Worm (Caenorhabditis elegans) whole organism, dauer: ENCODE results near the gene F56D6.23.

Experiments
- unc-62 ChIP-seq: sonication (generic microtip); optimal IDR thresholded peaks from 2 replicates; lab custom pipeline; 2017; ENCODE audit warnings: missing biosample characterization, missing genetic modification reagents, missing genetic modification characterization

F56D6.23 gene

ce11 chrIV:3956095-3956494 is 37.8 kb downstream of the F56D6.23 start, which contains the start of gene clec-73:
clec-73 (minus strand) TSS chrIV:3956195.
- TF ChIP-seq unc-62 (GFP tag; lab: Kevin White, UChicago) = no peak

- TF ChIP-seq unc-62 (GFP tag; lab: Kevin White, UChicago) = no peak
These were observed 38.4 kb downstream of the F56D6.23 start, which contains the start of gene clec-74 for ce11 chrIV:3956705-3957104. clec-74 (plus strand) TSS chrIV:3957005.

- TF ChIP-seq unc-62 (GFP tag; lab: Kevin White, UChicago) = no peak
These were observed 42.1 kb downstream of the F56D6.23 start, which contains the start of gene clec-75 for ce11 chrIV:3960396-3960795. clec-75 (plus strand) TSS chrIV:3960734.

- TF ChIP-seq unc-62 (GFP tag; lab: Kevin White, UChicago) = no peak
These were observed 44.3 kb downstream of the F56D6.23 start, which contains the start of gene Y46C8AM.1 for ce11 chrIV:3962584-3962983. Y46C8AM.1 (plus strand) TSS chrIV:3962884.

ce11 chrIV:3963498-3963897 is 45.2 kb downstream of the F56D6.23 start:
- no peak for TF ChIP-seq unc-62 (GFP tag; lab: Kevin White, UChicago)

ce11 chrIV:3965013-3965412 is 46.8 kb downstream of the F56D6.23 start, which contains the start of gene clec-76:
clec-76 (plus strand) TSS chrIV:3965246.
- no peak for TF ChIP-seq unc-62 (GFP tag; lab: Kevin White, UChicago)
